Fruit fly (Drosophila melanogaster) whole organism, embryonic: Measurements from ENCODE around the gene CG15330.

ENCODE experiments used
- Asciz ChIP-seq: fragments of 200-800 bp; sonication (Bioruptor generic); optimal IDR thresholded peaks from 2 replicates; lab custom pipeline; 2017; ENCODE audit warnings: missing biosample characterization, mild to moderate bottlenecking, missing genetic modification characterization, missing genetic modification reagents
- B-H1 ChIP-seq: fragments of 200-800 bp; sonication (Bioruptor generic); IDR thresholded peaks from 3 replicates; pipeline ENCODE4 v1.3.6; 2022; ENCODE audit warnings: missing biosample characterization, missing genetic modification characterization
- CG10321 ChIP-seq: fragments of 200-800 bp; sonication (Bioruptor generic); IDR thresholded peaks from 2 replicates; pipeline ENCODE4 v1.3.6; 2022; ENCODE audit warnings: missing biosample characterization, missing genetic modification characterization
- CG11723 ChIP-seq: fragments of 200-800 bp; sonication (Bioruptor generic); optimal IDR thresholded peaks from 2 replicates; lab custom pipeline; 2017; ENCODE audit warnings: missing biosample characterization, mild to moderate bottlenecking, missing genetic modification characterization
- CG12299 ChIP-seq: fragments of 200-800 bp; sonication (Bioruptor generic); optimal IDR thresholded peaks from 2 replicates; lab custom pipeline; 2018; ENCODE audit warnings: missing biosample characterization, mild to moderate bottlenecking, missing genetic modification characterization
- CG15073 ChIP-seq: fragments of 200-800 bp; sonication (Bioruptor generic); optimal IDR thresholded peaks from 2 replicates; lab custom pipeline; 2016; ENCODE audit warnings: missing biosample characterization, missing genetic modification characterization
- CG15514 ChIP-seq: fragments of 200-800 bp; sonication (Bioruptor generic); optimal IDR thresholded peaks from 3 replicates; lab custom pipeline; 2017; ENCODE audit warnings: missing biosample characterization, missing genetic modification characterization, mild to moderate bottlenecking, moderate library complexity, missing genetic modification reagents
- CG16863 ChIP-seq: fragments of 200-800 bp; sonication (Bioruptor generic); optimal IDR thresholded peaks from 3 replicates; lab custom pipeline; 2016; ENCODE audit warnings: missing biosample characterization, missing genetic modification characterization
- CG17328 ChIP-seq: fragments of 200-800 bp; sonication (Bioruptor generic); IDR thresholded peaks from 2 replicates; pipeline ENCODE4 v1.3.6; 2022; ENCODE audit warnings: missing biosample characterization, missing genetic modification characterization
- CG17568 ChIP-seq: fragments of 200-800 bp; sonication (Bioruptor generic); optimal IDR thresholded peaks from 2 replicates; lab custom pipeline; 2018; ENCODE audit warnings: missing biosample characterization, mild to moderate bottlenecking, missing genetic modification characterization, moderate library complexity
- CG17612 ChIP-seq: fragments of 200-800 bp; sonication (Bioruptor generic); IDR thresholded peaks from 2 replicates; pipeline ENCODE4 v1.3.6; 2022; ENCODE audit warnings: missing biosample characterization, missing genetic modification characterization
- CG2120 ChIP-seq: fragments of 200-800 bp; sonication (Bioruptor generic); optimal IDR thresholded peaks from 3 replicates; lab custom pipeline; 2016; ENCODE audit warnings: missing biosample characterization, missing genetic modification characterization
- CG2199 ChIP-seq: fragments of 200-800 bp; sonication (Bioruptor generic); IDR thresholded peaks from 3 replicates; pipeline ENCODE4 v1.3.6; 2022; ENCODE audit warnings: missing biosample characterization, missing genetic modification characterization
- CG2202 ChIP-seq: fragments of 200-800 bp; sonication (Bioruptor generic); optimal IDR thresholded peaks from 2 replicates; lab custom pipeline; 2018; ENCODE audit warnings: missing biosample characterization, mild to moderate bottlenecking, missing genetic modification characterization
- CG2875 ChIP-seq: fragments of 200-800 bp; sonication (Bioruptor generic); optimal IDR thresholded peaks from 2 replicates; lab custom pipeline; 2017; ENCODE audit warnings: missing biosample characterization, mild to moderate bottlenecking, missing genetic modification characterization, missing genetic modification reagents
- CG3065 ChIP-seq: fragments of 200-800 bp; sonication (Bioruptor generic); optimal IDR thresholded peaks from 2 replicates; lab custom pipeline; 2016; ENCODE audit warnings: missing biosample characterization, missing genetic modification characterization
- CG3163 ChIP-seq: fragments of 200-800 bp; sonication (Bioruptor generic); optimal IDR thresholded peaks from 3 replicates; lab custom pipeline; 2016; ENCODE audit warnings: missing biosample characterization, missing genetic modification characterization
- CG32772 ChIP-seq: fragments of 200-800 bp; sonication (Bioruptor generic); IDR thresholded peaks from 2 replicates; pipeline ENCODE4 v1.3.6; 2022; ENCODE audit warnings: missing biosample characterization, missing genetic modification characterization
- CG3847 ChIP-seq: fragments of 200-800 bp; sonication (Bioruptor generic); IDR thresholded peaks from 2 replicates; pipeline ENCODE4 v1.3.6; 2022; ENCODE audit warnings: missing biosample characterization, missing genetic modification characterization
- CG6791 ChIP-seq: fragments of 200-800 bp; sonication (Bioruptor generic); IDR thresholded peaks from 3 replicates; pipeline ENCODE4 v1.3.6; 2022; ENCODE audit warnings: missing biosample characterization, missing genetic modification characterization; ENCODE audit not compliant: partially characterized antibody
- CG6854 ChIP-seq: fragments of 200-800 bp; sonication (Bioruptor generic); optimal IDR thresholded peaks from 3 replicates; lab custom pipeline; 2017; ENCODE audit warnings: missing biosample characterization, mild to moderate bottlenecking, missing genetic modification characterization
- CG7987 ChIP-seq: fragments of 200-800 bp; sonication (Bioruptor generic); optimal IDR thresholded peaks from 2 replicates; lab custom pipeline; 2018; ENCODE audit warnings: missing biosample characterization, mild to moderate bottlenecking, missing genetic modification characterization, moderate library complexity
- CG9437 ChIP-seq: fragments of 200-800 bp; sonication (Bioruptor generic); optimal IDR thresholded peaks from 2 replicates; lab custom pipeline; 2018; ENCODE audit warnings: missing biosample characterization, mild to moderate bottlenecking, missing genetic modification characterization
- CG9797 ChIP-seq: fragments of 200-800 bp; sonication (Bioruptor generic); optimal IDR thresholded peaks from 3 replicates; lab custom pipeline; 2018; ENCODE audit warnings: missing biosample characterization, mild to moderate bottlenecking, missing genetic modification characterization
- Chrac-16 ChIP-seq: fragments of 200-800 bp; sonication (Bioruptor generic); optimal IDR thresholded peaks from 3 replicates; lab custom pipeline; 2016; ENCODE audit warnings: missing biosample characterization, missing genetic modification characterization
- D ChIP-seq, 2 experiments: fragments of 200-800 bp in 1 of 2; fragments of >200 bp in 1 of 2; sonication (Bioruptor generic) in 1 of 2; optimal IDR thresholded peaks; 2 replicates in 1 of 2; 3 replicates in 1 of 2; lab custom pipeline; 2017; ENCODE audit warnings: mild to moderate bottlenecking in 1 of 2, missing biosample characterization in 1 of 2, missing genetic modification characterization in 1 of 2, missing genetic modification reagents in 1 of 2
- Dfd ChIP-seq, 2 experiments: fragments of >200 bp; optimal IDR thresholded peaks; 2 replicates each; lab custom pipeline; 2017; ENCODE audit warnings: missing biosample characterization in 2 of 2, missing genetic modification characterization in 2 of 2
- H15 ChIP-seq: fragments of 200-800 bp; sonication (Bioruptor generic); IDR thresholded peaks from 3 replicates; pipeline ENCODE4 v1.3.6; 2022; ENCODE audit warnings: missing biosample characterization, missing genetic modification characterization
- HHEX ChIP-seq: fragments of 200-800 bp; sonication (Bioruptor generic); optimal IDR thresholded peaks from 3 replicates; lab custom pipeline; 2017; ENCODE audit warnings: missing biosample characterization, mild to moderate bottlenecking, missing genetic modification characterization, missing genetic modification reagents
- NK7.1 ChIP-seq: fragments of 200-800 bp; sonication (Bioruptor generic); optimal IDR thresholded peaks from 3 replicates; lab custom pipeline; 2016; ENCODE audit warnings: missing biosample characterization, missing genetic modification characterization
- PHDP ChIP-seq: fragments of 200-800 bp; sonication (Bioruptor generic); optimal IDR thresholded peaks from 3 replicates; lab custom pipeline; 2018; ENCODE audit warnings: missing biosample characterization, mild to moderate bottlenecking, missing genetic modification characterization, moderate library complexity
- Pdp1 ChIP-seq, 2 experiments: fragments of 200-800 bp; sonication (Bioruptor generic); optimal IDR thresholded peaks; 3 replicates each; lab custom pipeline; 2016; ENCODE audit warnings: missing biosample characterization in 2 of 2, missing genetic modification characterization in 2 of 2, mild to moderate bottlenecking in 1 of 2, moderate library complexity in 1 of 2
- Side ChIP-seq: fragments of 200-800 bp; sonication (Bioruptor generic); optimal IDR thresholded peaks from 2 replicates; lab custom pipeline; 2016; ENCODE audit warnings: missing biosample characterization, missing genetic modification characterization
- bigmax ChIP-seq: fragments of 200-800 bp; sonication (Bioruptor generic); optimal IDR thresholded peaks from 2 replicates; lab custom pipeline; 2018; ENCODE audit warnings: missing biosample characterization, mild to moderate bottlenecking, missing genetic modification characterization
- ci ChIP-seq: fragments of 200-800 bp; sonication (Bioruptor generic); IDR thresholded peaks from 3 replicates; pipeline ENCODE4 v1.3.6; 2022; ENCODE audit warnings: missing biosample characterization, missing genetic modification characterization
- crp ChIP-seq, 2 experiments: fragments of 200-800 bp; sonication (Bioruptor generic); optimal IDR thresholded peaks; 2 replicates in 1 of 2; 3 replicates in 1 of 2; lab custom pipeline; 2017; ENCODE audit warnings: missing biosample characterization in 2 of 2, missing genetic modification characterization in 2 of 2, mild to moderate bottlenecking in 1 of 2, moderate library complexity in 1 of 2
- ems ChIP-seq: fragments of 200-800 bp; sonication (Bioruptor generic); optimal IDR thresholded peaks from 3 replicates; lab custom pipeline; 2016; ENCODE audit warnings: missing biosample characterization, missing genetic modification characterization
- gsb ChIP-seq: fragments of 200-800 bp; sonication (Bioruptor generic); IDR thresholded peaks from 2 replicates; pipeline ENCODE4 v1.3.6; 2022; ENCODE audit warnings: missing biosample characterization, missing genetic modification characterization
- otp ChIP-seq: fragments of 200-800 bp; sonication (Bioruptor generic); IDR thresholded peaks from 3 replicates; pipeline ENCODE4, ENCODE4 v1.3.6; 2022; ENCODE audit warnings: missing biosample characterization, missing genetic modification characterization
- repo ChIP-seq: fragments of 200-800 bp; sonication (Bioruptor generic); optimal IDR thresholded peaks from 2 replicates; lab custom pipeline; 2016; ENCODE audit warnings: missing biosample characterization, missing genetic modification characterization
- rib ChIP-seq: fragments of 200-800 bp; sonication (Bioruptor generic); IDR thresholded peaks from 2 replicates; pipeline ENCODE4 v1.3.6; 2022; ENCODE audit warnings: missing biosample characterization, missing genetic modification characterization
- row ChIP-seq: fragments of 200-800 bp; sonication (Bioruptor generic); IDR thresholded peaks from 3 replicates; pipeline ENCODE4 v1.3.6; 2022; ENCODE audit warnings: missing biosample characterization, missing genetic modification characterization
- sd ChIP-seq: fragments of 200-800 bp; sonication (Bioruptor generic); optimal IDR thresholded peaks from 3 replicates; lab custom pipeline; 2018; ENCODE audit warnings: missing biosample characterization, mild to moderate bottlenecking, missing genetic modification characterization, moderate library complexity
- sens ChIP-seq: fragments of 200-800 bp; sonication (Bioruptor generic); peaks from one replicate; lab custom pipeline; 2016; ENCODE audit warnings: missing biosample characterization, missing genetic modification characterization
- sens-2 ChIP-seq: fragments of 200-800 bp; sonication (Bioruptor generic); IDR thresholded peaks from 2 replicates; pipeline ENCODE4 v1.3.6; 2022; ENCODE audit warnings: missing biosample characterization, missing genetic modification characterization
- stc ChIP-seq: fragments of 200-800 bp; sonication (Bioruptor generic); IDR thresholded peaks from 2 replicates; pipeline ENCODE4 v1.3.6; 2022; ENCODE audit warnings: missing biosample characterization, missing genetic modification characterization
- tna ChIP-seq: fragments of 200-800 bp; sonication (Bioruptor generic); IDR thresholded peaks from 2 replicates; pipeline ENCODE4 v1.3.6; 2022; ENCODE audit warnings: missing biosample characterization, missing genetic modification characterization; ENCODE audit not compliant: partially characterized antibody
- tx ChIP-seq: fragments of 200-800 bp; sonication (Bioruptor generic); optimal IDR thresholded peaks from 2 replicates; lab custom pipeline; 2016; ENCODE audit warnings: missing biosample characterization, missing genetic modification characterization
- unc-4 ChIP-seq: fragments of 200-800 bp; sonication (Bioruptor generic); IDR thresholded peaks from 2 replicates; pipeline ENCODE4 v1.3.6; 2022; ENCODE audit warnings: missing biosample characterization, missing genetic modification characterization; ENCODE audit not compliant: partially characterized antibody
- zf30C ChIP-seq: fragments of 200-800 bp; sonication (Bioruptor generic); optimal IDR thresholded peaks from 3 replicates; lab custom pipeline; 2018; ENCODE audit warnings: missing biosample characterization, mild to moderate bottlenecking, missing genetic modification characterization

Gene CG15330

dm6 chrX:7946858-7947313 is 9.0 kb upstream of the CG15330 start, which contains the start of gene orion (continued):
- TF ChIP-seq ems (GFP tag; lab: Kevin White, UChicago) = no peak
- TF ChIP-seq CG2120 (GFP tag; lab: Kevin White, UChicago) = peak; percentile 28
- peak; percentile 51 for TF ChIP-seq CG7987 (GFP tag; lab: Kevin White, UChicago)
- TF ChIP-seq zf30C (GFP tag; lab: Kevin White, UChicago) = peak; percentile 9
- no peak for TF ChIP-seq sd
- no peak for TF ChIP-seq repo (GFP tag; lab: Kevin White, UChicago)
- no peak for TF ChIP-seq H15 (GFP tag; lab: Robert Waterston, UW)
- 0 out of 3 replicates have a peak, but pooled peaks have one; percentile 34 for TF ChIP-seq otp (GFP tag; lab: Robert Waterston, UW)
- no peak for TF ChIP-seq CG17568 (GFP tag; lab: Kevin White, UChicago)
- peak; percentile 83 for TF ChIP-seq unc-4 (GFP tag; lab: Robert Waterston, UW)
- peak; percentile 27 for TF ChIP-seq CG9797 (GFP tag; lab: Kevin White, UChicago)
- TF ChIP-seq stc (GFP tag; lab: Robert Waterston, UW) = peak; percentile 26; the same call in 1 of the 2 replicates
- TF ChIP-seq CG15514 = peak; percentile 55
- TF ChIP-seq CG3163 = peak; percentile 34
- peak in 1 of 2 experiments; percentile 7 for TF ChIP-seq crp (GFP tag; optimal IDR thresholded peaks at IDR 0.05; lab: Kevin White, UChicago)
- TF ChIP-seq CG2202 = no peak
- TF ChIP-seq rib (GFP tag; lab: Robert Waterston, UW) = peak; percentile 56; the same call in 1 of the 2 replicates
- no peak for TF ChIP-seq B-H1

dm6 chrX:7959025-7959424 is 3.2 kb downstream of the CG15330 start:
- TF ChIP-seq Side (GFP tag; lab: Kevin White, UChicago) (no peak), CG16863 (GFP tag; lab: Kevin White, UChicago) (no peak), CG9437 (peak; percentile 4), row (GFP tag; lab: Robert Waterston, UW) (no peak), gsb (GFP tag; lab: Robert Waterston, UW) (no peak), CG11723 (no peak), ci (GFP tag; lab: Robert Waterston, UW) (peak; percentile 60; the same call in 1 of the 3 replicates), Asciz (GFP tag; lab: Kevin White, UChicago) (no peak), CG15073 (GFP tag; lab: Kevin White, UChicago) (no peak), sens (GFP tag; lab: Kevin White, UChicago) (no peak), CG32772 (GFP tag; lab: Robert Waterston, UW) (0 out of 2 replicates have a peak, but pooled peaks have one; percentile 34), CG17612 (no peak), HHEX (GFP tag; lab: Kevin White, UChicago) (no peak), sens-2 (no peak), CG6791 (GFP tag; lab: Robert Waterston, UW) (no peak), CG6854 (GFP tag; lab: Kevin White, UChicago) (no peak), CG3065 (no peak), CG12299 (tag; lab: Kevin White, UChicago) (no peak), Pdp1 (GFP tag; optimal IDR thresholded peaks at IDR 0.05; lab: Kevin White, UChicago) (no peak), tna (GFP tag; lab: Robert Waterston, UW) (0 out of 2 replicates have a peak, but pooled peaks have one; percentile 13), CG2199 (no peak), bigmax (GFP tag; lab: Kevin White, UChicago) (no peak), NK7.1 (GFP tag; lab: Kevin White, UChicago) (no peak), Dfd (GFP tag; optimal IDR thresholded peaks at IDR 0.05; lab: Kevin White, UChicago) (no peak), tx (GFP tag; lab: Kevin White, UChicago) (no peak), Chrac-16 (GFP tag; lab: Kevin White, UChicago) (no peak), CG17328 (GFP tag; lab: Robert Waterston, UW) (no peak), CG2875 (GFP tag; lab: Kevin White, UChicago) (no peak), CG10321 (peak; percentile 68), CG3847 (GFP tag; lab: Robert Waterston, UW) (no peak), PHDP (no peak), D (optimal IDR thresholded peaks at IDR 0.05; lab: Kevin White, UChicago) (no peak), D (GFP tag; optimal IDR thresholded peaks at IDR 0.05; lab: Kevin White, UChicago) (no peak)
